Fruit fly (Drosophila melanogaster): Measurements from ENCODE around the gene CG9536.

The CG9536 gene

dm6 chr2L:6488676-6489140, 11.9 kb upstream of the CG9536 start, which contains the start of the genes KFase and epsilonCOP (continued):
- TF ChIP-seq CG10565 (GFP tag; optimal IDR thresholded peaks at IDR 0.05) (no peak), Jarid2 (GFP tag; optimal IDR thresholded peaks at IDR 0.05) (no peak), Doc3 (GFP tag; IDR thresholded peaks at IDR 0.05; ENCODE audit: partially characterized antibody) (no peak; the same call in 2 of the 3 replicates), CG3726 (GFP tag; IDR thresholded peaks at IDR 0.05) (no peak), stwl (tag; optimal IDR thresholded peaks at IDR 0.05) (peak; percentile 100), CG17186 (GFP tag; optimal IDR thresholded peaks at IDR 0.05) (peak; percentile 5), CG10147 (GFP tag; optimal IDR thresholded peaks at IDR 0.05) (peak; percentile 40), Atf6 (GFP tag; IDR thresholded peaks at IDR 0.05) (no peak), CG6791 (GFP tag; IDR thresholded peaks at IDR 0.05; ENCODE audit: partially characterized antibody) (peak; percentile 81), TFAM (GFP tag; optimal IDR thresholded peaks at IDR 0.05) (no peak), Mad (GFP tag; optimal IDR thresholded peaks at IDR 0.05) (peak; percentile 37), CG32767 (GFP tag; IDR thresholded peaks at IDR 0.05) (no peak), tna (GFP tag; IDR thresholded peaks at IDR 0.05; ENCODE audit: partially characterized antibody) (peak; percentile 57; the same call in 1 of the 2 replicates), Vsx1 (GFP tag; optimal IDR thresholded peaks at IDR 0.05) (peak; percentile 35), fru (optimal IDR thresholded peaks at IDR 0.05) (no peak), pnt (GFP tag; optimal IDR thresholded peaks at IDR 0.05) (no peak), CG34376 (GFP tag; optimal IDR thresholded peaks at IDR 0.05) (peak; percentile 47), gsb (GFP tag; IDR thresholded peaks at IDR 0.05) (no peak), Kr (GFP tag; optimal IDR thresholded peaks at IDR 0.05) (no peak), CG7271 (tag; optimal IDR thresholded peaks at IDR 0.05) (peak; percentile 17), CG4360 (GFP tag; IDR thresholded peaks at IDR 0.05) (no peak), ttk (GFP tag; IDR thresholded peaks at IDR 0.05) (no peak), CG12744 (GFP tag; optimal IDR thresholded peaks at IDR 0.05) (peak; percentile 50), Sin3A (optimal IDR thresholded peaks at IDR 0.05) (peak; percentile 43), D19A (tag; optimal IDR thresholded peaks at IDR 0.05) (peak; percentile 23), sr (GFP tag; IDR thresholded peaks at IDR 0.05) (no peak), CG15011 (GFP tag; optimal IDR thresholded peaks at IDR 0.05) (peak; percentile 45), so (GFP tag; IDR thresholded peaks at IDR 0.05) (no peak), HLH3B (GFP tag; IDR thresholded peaks at IDR 0.05) (no peak), ab (GFP tag; optimal IDR thresholded peaks at IDR 0.05) (no peak), cad (GFP tag; optimal IDR thresholded peaks at IDR 0.05) (no peak), CG10462 (GFP tag; optimal IDR thresholded peaks at IDR 0.05) (peak; percentile 30), CG4424 (GFP tag; optimal IDR thresholded peaks at IDR 0.05) (peak; percentile 47), CG15073 (GFP tag; optimal IDR thresholded peaks at IDR 0.05) (no peak), tin (GFP tag; optimal IDR thresholded peaks at IDR 0.05) (peak; percentile 14), salm (tag; optimal IDR thresholded peaks at IDR 0.05) (no peak), CG18599 (GFP tag; optimal IDR thresholded peaks at IDR 0.05) (peak; percentile 69), CG8765 (GFP tag; IDR thresholded peaks at IDR 0.05) (no peak), Doc2 (GFP tag; IDR thresholded peaks at IDR 0.05) (no peak), zf30C (GFP tag; optimal IDR thresholded peaks at IDR 0.05) (no peak), ro (GFP tag; IDR thresholded peaks at IDR 0.05) (no peak), Nf-YC (tag; optimal IDR thresholded peaks at IDR 0.05) (peak; percentile 66), Pdp1 (GFP tag; optimal IDR thresholded peaks at IDR 0.05) (peak in 1 of 2 experiments; percentile 61), luna (GFP tag; optimal IDR thresholded peaks at IDR 0.05) (no peak), CG12942 (GFP tag; optimal IDR thresholded peaks at IDR 0.05) (peak; percentile 71), trh (GFP tag; optimal IDR thresholded peaks at IDR 0.05) (no peak), CG3838 (GFP tag; optimal IDR thresholded peaks at IDR 0.05) (no peak), gro (GFP tag; optimal IDR thresholded peaks at IDR 0.05) (peak; percentile 49), dimm (GFP tag; IDR thresholded peaks at IDR 0.05) (no peak), CG33557 (GFP tag; optimal IDR thresholded peaks at IDR 0.05) (peak; percentile 44), otp (GFP tag; IDR thresholded peaks at IDR 0.05) (no peak), pum (GFP tag; optimal IDR thresholded peaks at IDR 0.05) (no peak)
